Worm (Caenorhabditis elegans): ENCODE results near the gene Y41C4A.12.

DNA sequence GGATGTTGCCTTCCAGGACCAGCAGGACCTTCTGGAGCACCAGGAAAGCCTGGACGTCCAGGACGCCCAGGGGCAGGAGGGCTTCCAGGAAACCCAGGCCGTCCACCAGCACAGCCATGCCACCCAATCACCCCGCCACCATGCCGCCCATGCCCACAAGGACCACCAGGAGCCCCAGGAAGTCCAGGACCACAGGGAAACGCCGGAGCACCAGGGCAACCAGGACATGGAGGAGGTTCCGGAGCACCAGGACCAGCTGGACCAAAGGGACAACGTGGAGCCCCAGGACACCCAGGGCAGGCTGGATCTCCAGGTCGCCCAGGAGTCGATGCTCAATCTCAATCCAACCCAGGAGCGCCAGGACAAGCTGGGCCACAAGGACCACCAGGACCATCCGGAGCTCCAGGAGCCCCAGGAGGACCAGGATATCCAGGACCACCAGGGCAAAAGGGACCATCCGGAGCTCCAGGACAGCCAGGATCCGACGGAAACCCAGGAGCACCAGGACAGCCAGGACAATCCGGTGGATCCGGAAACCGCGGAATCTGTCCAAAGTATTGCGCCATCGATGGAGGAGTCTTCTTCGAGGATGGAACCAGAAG is 22.0 kb downstream of the Y41C4A.12 start:
- TF ChIP-seq ceh-22 (tag; optimal IDR thresholded peaks at IDR 0.05): no peak
- no peak for TF ChIP-seq tbx-7 (tag; optimal IDR thresholded peaks at IDR 0.05)
- TF ChIP-seq ttx-3 (tag; optimal IDR thresholded peaks at IDR 0.05): no peak
- TF ChIP-seq lim-6 (tag; optimal IDR thresholded peaks at IDR 0.05): no peak

All from whole organism, late embryonic.